Fruit fly (Drosophila melanogaster) whole organism, embryonic: ENCODE measurements around the gene RpL35.

Source experiments
- Bgb ChIP-seq: fragments of 200-800 bp; sonication (Bioruptor generic); IDR thresholded peaks from 2 replicates; pipeline ENCODE4 v1.3.6; 2022; ENCODE audit warnings: missing biosample characterization, missing genetic modification characterization; ENCODE audit not compliant: partially characterized antibody
- CG11398 ChIP-seq: fragments of 200-800 bp; sonication (Bioruptor generic); optimal IDR thresholded peaks from 2 replicates; lab custom pipeline; 2016; ENCODE audit warnings: missing biosample characterization, missing genetic modification characterization
- CG13775 ChIP-seq: fragments of 200-800 bp; sonication (Bioruptor generic); optimal IDR thresholded peaks from 3 replicates; lab custom pipeline; 2017; ENCODE audit warnings: missing biosample characterization, mild to moderate bottlenecking, missing genetic modification characterization
- CG14441 ChIP-seq: fragments of 200-800 bp; sonication (Bioruptor generic); IDR thresholded peaks from 2 replicates; pipeline ENCODE4 v1.3.6; 2022; ENCODE audit warnings: missing biosample characterization, missing genetic modification characterization
- CG15601 ChIP-seq: fragments of 200-800 bp; sonication (Bioruptor generic); optimal IDR thresholded peaks from 3 replicates; lab custom pipeline; 2019; ENCODE audit warnings: missing biosample characterization, mild to moderate bottlenecking, missing genetic modification characterization, moderate library complexity
- CG15696 ChIP-seq: fragments of 200-800 bp; sonication (Bioruptor generic); optimal IDR thresholded peaks from 2 replicates; lab custom pipeline; 2019; ENCODE audit warnings: missing biosample characterization, mild to moderate bottlenecking, missing genetic modification characterization, moderate library complexity
- CG1602 ChIP-seq: fragments of 200-800 bp; sonication (Bioruptor generic); optimal IDR thresholded peaks from 3 replicates; lab custom pipeline; 2016; ENCODE audit warnings: missing biosample characterization, missing genetic modification characterization
- CG17186 ChIP-seq: fragments of 200-800 bp; sonication (Bioruptor generic); optimal IDR thresholded peaks from 3 replicates; lab custom pipeline; 2017; ENCODE audit warnings: missing biosample characterization, missing genetic modification reagents, missing genetic modification characterization
- CG17361 ChIP-seq: fragments of 200-800 bp; sonication (Bioruptor generic); IDR thresholded peaks from 3 replicates; pipeline ENCODE4 v1.3.6; 2022; ENCODE audit warnings: missing biosample characterization, missing genetic modification characterization
- CG18262 ChIP-seq: fragments of 200-800 bp; optimal IDR thresholded peaks from 3 replicates; lab custom pipeline; 2019; ENCODE audit warnings: missing biosample characterization, mild to moderate bottlenecking, missing genetic modification characterization, moderate library complexity
- CG2202 ChIP-seq: fragments of 200-800 bp; sonication (Bioruptor generic); optimal IDR thresholded peaks from 2 replicates; lab custom pipeline; 2018; ENCODE audit warnings: missing biosample characterization, mild to moderate bottlenecking, missing genetic modification characterization
- CG32772 ChIP-seq: fragments of 200-800 bp; sonication (Bioruptor generic); IDR thresholded peaks from 2 replicates; pipeline ENCODE4 v1.3.6; 2022; ENCODE audit warnings: missing biosample characterization, missing genetic modification characterization
- CG4360 ChIP-seq: fragments of 200-800 bp; sonication (Bioruptor generic); IDR thresholded peaks from 2 replicates; pipeline ENCODE4 v1.3.6; 2022; ENCODE audit warnings: missing biosample characterization, missing genetic modification characterization
- CG5180 ChIP-seq: fragments of 200-800 bp; sonication (Bioruptor generic); optimal IDR thresholded peaks from 3 replicates; lab custom pipeline; 2017; ENCODE audit warnings: missing biosample characterization, missing genetic modification characterization, mild to moderate bottlenecking, moderate library complexity, missing genetic modification reagents
- CG6689 ChIP-seq: fragments of 200-800 bp; sonication (Bioruptor generic); IDR thresholded peaks from 2 replicates; pipeline ENCODE4 v1.3.6; 2022; ENCODE audit warnings: missing biosample characterization, missing genetic modification characterization
- CG7786 ChIP-seq: fragments of 200-800 bp; sonication (Bioruptor generic); optimal IDR thresholded peaks from 2 replicates; lab custom pipeline; 2016; ENCODE audit warnings: missing biosample characterization, missing genetic modification characterization
- CG7839 ChIP-seq: fragments of 200-800 bp; sonication (Bioruptor generic); optimal IDR thresholded peaks from 3 replicates; lab custom pipeline; 2018; ENCODE audit warnings: missing biosample characterization, mild to moderate bottlenecking, missing genetic modification characterization, moderate library complexity
- CG9817 ChIP-seq: fragments of 200-800 bp; sonication (Bioruptor generic); optimal IDR thresholded peaks from 2 replicates; lab custom pipeline; 2018; ENCODE audit warnings: missing biosample characterization, mild to moderate bottlenecking, missing genetic modification characterization, moderate library complexity
- Chrac-16 ChIP-seq: fragments of 200-800 bp; sonication (Bioruptor generic); optimal IDR thresholded peaks from 3 replicates; lab custom pipeline; 2016; ENCODE audit warnings: missing biosample characterization, missing genetic modification characterization
- Drgx ChIP-seq: fragments of 200-800 bp; sonication (Bioruptor generic); IDR thresholded peaks from 2 replicates; pipeline ENCODE4 v1.3.6; 2022; ENCODE audit warnings: missing biosample characterization, missing genetic modification characterization
- HLH54F ChIP-seq: fragments of 200-800 bp; sonication (Bioruptor generic); optimal IDR thresholded peaks from 3 replicates; lab custom pipeline; 2016; ENCODE audit warnings: missing biosample characterization, missing genetic modification characterization
- Hmx ChIP-seq: fragments of 200-800 bp; sonication (Bioruptor generic); optimal IDR thresholded peaks from 2 replicates; lab custom pipeline; 2016; ENCODE audit warnings: missing biosample characterization, missing genetic modification characterization
- Hsf ChIP-seq: fragments of 200-800 bp; sonication (Bioruptor generic); optimal IDR thresholded peaks from 3 replicates; lab custom pipeline; 2016; ENCODE audit warnings: missing biosample characterization, missing genetic modification characterization
- Jarid2 ChIP-seq: fragments of 200-800 bp; sonication (Bioruptor generic); optimal IDR thresholded peaks from 3 replicates; lab custom pipeline; 2017; ENCODE audit warnings: mild to moderate bottlenecking, missing biosample characterization, missing genetic modification reagents, missing genetic modification characterization
- NK7.1 ChIP-seq: fragments of 200-800 bp; sonication (Bioruptor generic); optimal IDR thresholded peaks from 3 replicates; lab custom pipeline; 2016; ENCODE audit warnings: missing biosample characterization, missing genetic modification characterization
- Oli ChIP-seq: fragments of 200-800 bp; sonication (Bioruptor generic); optimal IDR thresholded peaks from 2 replicates; lab custom pipeline; 2018; ENCODE audit warnings: missing biosample characterization, mild to moderate bottlenecking, missing genetic modification characterization, moderate library complexity
- Opbp ChIP-seq: fragments of 200-800 bp; sonication (Bioruptor generic); IDR thresholded peaks from 3 replicates; pipeline ENCODE4 v1.3.6; 2022; ENCODE audit warnings: missing biosample characterization, missing genetic modification characterization; ENCODE audit not compliant: partially characterized antibody
- Poxn ChIP-seq: fragments of 200-800 bp; sonication (Bioruptor generic); IDR thresholded peaks from 2 replicates; pipeline ENCODE4 v1.3.6; 2022; ENCODE audit warnings: missing biosample characterization, missing genetic modification characterization
- Spps ChIP-seq: fragments of 200-800 bp; sonication (Bioruptor generic); optimal IDR thresholded peaks from 2 replicates; lab custom pipeline; 2018; ENCODE audit warnings: missing biosample characterization, mild to moderate bottlenecking, missing genetic modification characterization
- Trl ChIP-seq, 3 experiments: fragments of >200 bp in 2 of 3; fragments of 200-800 bp in 1 of 3; sonication (Bioruptor generic) in 1 of 3; optimal IDR thresholded peaks; 2 replicates in 1 of 3; 3 replicates in 2 of 3; lab custom pipeline; 2016 to 2017; ENCODE audit warnings: missing biosample characterization in 1 of 3, missing genetic modification characterization in 1 of 3
- az2 ChIP-seq: fragments of 200-800 bp; sonication (Bioruptor generic); optimal IDR thresholded peaks from 3 replicates; lab custom pipeline; 2016; ENCODE audit warnings: missing biosample characterization, missing genetic modification characterization
- cato ChIP-seq: fragments of 200-800 bp; sonication (Bioruptor generic); optimal IDR thresholded peaks from 2 replicates; lab custom pipeline; 2016; ENCODE audit warnings: missing biosample characterization, missing genetic modification characterization, borderline replicate concordance
- chm ChIP-seq: fragments of 200-800 bp; sonication (Bioruptor generic); IDR thresholded peaks from 2 replicates; pipeline ENCODE4 v1.3.6; 2022; ENCODE audit warnings: missing biosample characterization, missing genetic modification characterization
- dm ChIP-seq: fragments of 200-800 bp; sonication (Bioruptor generic); optimal IDR thresholded peaks from 3 replicates; lab custom pipeline; 2016; ENCODE audit warnings: missing biosample characterization, missing genetic modification characterization
- eve ChIP-seq, 2 experiments: fragments of >200 bp; optimal IDR thresholded peaks; 2 replicates each; lab custom pipeline; 2017; ENCODE audit warnings: missing biosample characterization in 2 of 2, missing genetic modification characterization in 2 of 2
- gce ChIP-seq: fragments of 200-800 bp; sonication (Bioruptor generic); IDR thresholded peaks from 3 replicates; pipeline ENCODE4 v1.3.6; 2022; ENCODE audit warnings: missing biosample characterization, missing genetic modification characterization
- ind ChIP-seq: fragments of 200-800 bp; sonication (Bioruptor generic); optimal IDR thresholded peaks from 3 replicates; lab custom pipeline; 2016; ENCODE audit warnings: missing biosample characterization, missing genetic modification characterization
- lmd ChIP-seq: fragments of 200-800 bp; sonication (Bioruptor generic); IDR thresholded peaks from 2 replicates; pipeline ENCODE4 v1.3.6; 2022; ENCODE audit warnings: missing biosample characterization, missing genetic modification characterization
- luna ChIP-seq: fragments of 200-800 bp; sonication (Bioruptor generic); optimal IDR thresholded peaks from 2 replicates; lab custom pipeline; 2016; ENCODE audit warnings: missing biosample characterization, missing genetic modification characterization
- mld ChIP-seq: fragments of 200-800 bp; sonication (Bioruptor generic); IDR thresholded peaks from 3 replicates; pipeline ENCODE4 v1.3.6; 2022; ENCODE audit warnings: missing biosample characterization, missing genetic modification characterization; ENCODE audit not compliant: partially characterized antibody
- nau ChIP-seq: fragments of 200-800 bp; sonication (Bioruptor generic); optimal IDR thresholded peaks from 3 replicates; lab custom pipeline; 2017; ENCODE audit warnings: missing biosample characterization, mild to moderate bottlenecking, missing genetic modification characterization, missing genetic modification reagents
- odd ChIP-seq: fragments of 200-800 bp; sonication (Bioruptor generic); optimal IDR thresholded peaks from 2 replicates; lab custom pipeline; 2017; ENCODE audit warnings: missing biosample characterization, mild to moderate bottlenecking, missing genetic modification characterization
- pfk ChIP-seq: fragments of 200-800 bp; sonication (Bioruptor generic); optimal IDR thresholded peaks from 2 replicates; lab custom pipeline; 2018; ENCODE audit warnings: missing biosample characterization, mild to moderate bottlenecking, missing genetic modification characterization, moderate library complexity
- phol ChIP-seq: fragments of 200-800 bp; sonication (Bioruptor generic); optimal IDR thresholded peaks from 3 replicates; lab custom pipeline; 2018; ENCODE audit warnings: missing biosample characterization, mild to moderate bottlenecking, missing genetic modification characterization, moderate library complexity
- rib ChIP-seq: fragments of 200-800 bp; sonication (Bioruptor generic); IDR thresholded peaks from 2 replicates; pipeline ENCODE4 v1.3.6; 2022; ENCODE audit warnings: missing biosample characterization, missing genetic modification characterization
- sens ChIP-seq: fragments of 200-800 bp; sonication (Bioruptor generic); peaks from one replicate; lab custom pipeline; 2016; ENCODE audit warnings: missing biosample characterization, missing genetic modification characterization
- so ChIP-seq: fragments of 200-800 bp; sonication (Bioruptor generic); IDR thresholded peaks from 3 replicates; pipeline ENCODE4 v1.3.6; 2022; ENCODE audit warnings: missing biosample characterization, missing genetic modification characterization
- sug ChIP-seq: fragments of 200-800 bp; optimal IDR thresholded peaks from 2 replicates; lab custom pipeline; 2019; ENCODE audit warnings: missing biosample characterization, mild to moderate bottlenecking, missing genetic modification characterization, moderate library complexity
- tgo ChIP-seq: fragments of 200-800 bp; sonication (Bioruptor generic); IDR thresholded peaks from 3 replicates; pipeline ENCODE4 v1.3.6; 2022; ENCODE audit warnings: missing biosample characterization, missing genetic modification characterization
- vnd ChIP-seq: fragments of 200-800 bp; sonication (Bioruptor generic); IDR thresholded peaks from 3 replicates; pipeline ENCODE4 v1.3.6; 2022; ENCODE audit warnings: missing biosample characterization, missing genetic modification characterization; ENCODE audit not compliant: partially characterized antibody

Gene RpL35

dm6 chrX:5698087-5698727 is 26.0 kb downstream of the RpL35 start, which contains the start of gene AdamTS-B:
TSS of gene AdamTS-B (plus strand) at chrX:5698557.
- TF ChIP-seq vnd (GFP tag; lab: Robert Waterston, UW) = no peak
- TF ChIP-seq Drgx (GFP tag; lab: Robert Waterston, UW) = no peak; the same call in 1 of the 2 replicates
- no peak; the same call in 1 of the 2 replicates for TF ChIP-seq CG14441 (GFP tag; lab: Robert Waterston, UW)
- peak; percentile 9 for TF ChIP-seq sug (tag; lab: Kevin White, UChicago)
- TF ChIP-seq Poxn (GFP tag; lab: Robert Waterston, UW) = no peak
- peak; percentile 54 for TF ChIP-seq CG6689
- TF ChIP-seq luna (GFP tag; lab: Kevin White, UChicago) = no peak
- TF ChIP-seq Chrac-16 (GFP tag; lab: Kevin White, UChicago) = peak; percentile 24
- TF ChIP-seq eve (GFP tag; optimal IDR thresholded peaks at IDR 0.05; lab: Kevin White, UChicago) = peak in 1 of 2 experiments; percentile 69
- no peak for TF ChIP-seq Opbp
- peak; percentile 3 for TF ChIP-seq CG2202 (tag; lab: Kevin White, UChicago)
- TF ChIP-seq CG18262 (tag; lab: Kevin White, UChicago) = peak; percentile 42
- no peak for TF ChIP-seq CG4360 (GFP tag; lab: Robert Waterston, UW)
- no peak for TF ChIP-seq nau (GFP tag; lab: Kevin White, UChicago)
- TF ChIP-seq dm (GFP tag; lab: Kevin White, UChicago) = no peak
- no peak for TF ChIP-seq NK7.1 (GFP tag; lab: Kevin White, UChicago)
- peak; percentile 40 for TF ChIP-seq CG15696 (tag; lab: Kevin White, UChicago)
- TF ChIP-seq Bgb = 0 out of 2 replicates have a peak, but pooled peaks have one; percentile 35
- TF ChIP-seq CG7786 (GFP tag; lab: Kevin White, UChicago) = no peak
- TF ChIP-seq chm = no peak
- TF ChIP-seq odd (GFP tag; lab: Kevin White, UChicago) = no peak
- 0 out of 3 replicates have a peak, but pooled peaks have one; percentile 51 for TF ChIP-seq so (GFP tag; lab: Robert Waterston, UW)
- peak; percentile 88 for TF ChIP-seq sens (GFP tag; lab: Kevin White, UChicago)
- peak; percentile 7 for TF ChIP-seq CG13775 (GFP tag; lab: Kevin White, UChicago)
- TF ChIP-seq CG9817 (tag; lab: Kevin White, UChicago) = peak; percentile 28
- no peak for TF ChIP-seq az2
- no peak for TF ChIP-seq CG11398 (GFP tag; lab: Kevin White, UChicago)
- peak; percentile 40 for TF ChIP-seq Hsf (GFP tag; lab: Kevin White, UChicago)
- TF ChIP-seq phol = peak; percentile 58
- TF ChIP-seq HLH54F (GFP tag; lab: Kevin White, UChicago) = peak; percentile 14
- TF ChIP-seq CG1602 (GFP tag; lab: Kevin White, UChicago) = peak; percentile 9
- no peak for TF ChIP-seq Hmx (GFP tag; lab: Kevin White, UChicago)
- TF ChIP-seq rib (GFP tag; lab: Robert Waterston, UW) = no peak
- TF ChIP-seq CG5180 (GFP tag; lab: Kevin White, UChicago) = peak; percentile 98
- no peak for TF ChIP-seq gce (GFP tag; lab: Robert Waterston, UW)
- no peak for TF ChIP-seq CG32772 (GFP tag; lab: Robert Waterston, UW)
- TF ChIP-seq CG17186 (GFP tag; lab: Kevin White, UChicago) = no peak
- no peak for TF ChIP-seq lmd (GFP tag; lab: Robert Waterston, UW)
- no peak for TF ChIP-seq Trl (optimal IDR thresholded peaks at IDR 0.05; lab: Kevin White, UChicago)
- no peak for TF ChIP-seq Trl (GFP tag; optimal IDR thresholded peaks at IDR 0.05; lab: Kevin White, UChicago)
- no peak for TF ChIP-seq pfk (GFP tag; lab: Kevin White, UChicago)
- peak; percentile 72 for TF ChIP-seq CG17361
- TF ChIP-seq ind (GFP tag; lab: Kevin White, UChicago) = peak; percentile 41
- TF ChIP-seq mld (GFP tag; lab: Robert Waterston, UW) = no peak
- no peak for TF ChIP-seq Spps (tag; lab: Kevin White, UChicago)
- TF ChIP-seq Jarid2 (GFP tag; lab: Kevin White, UChicago) = no peak
- TF ChIP-seq CG15601 = peak; percentile 6
- TF ChIP-seq Oli = peak; percentile 52
- TF ChIP-seq cato (GFP tag; lab: Kevin White, UChicago) = no peak
- peak; percentile 65; the same call in 2 of the 3 replicates for TF ChIP-seq tgo (GFP tag; lab: Robert Waterston, UW)
- peak; percentile 53 for TF ChIP-seq CG7839 (tag; lab: Kevin White, UChicago)
